Fruit fly (Drosophila melanogaster) whole organism, embryonic: ENCODE results near the gene Sb.

Source experiments
- CG12071 ChIP-seq: fragments of 200-800 bp; sonication (Bioruptor generic); optimal IDR thresholded peaks from 3 replicates; lab custom pipeline; 2018; ENCODE audit warnings: missing biosample characterization, mild to moderate bottlenecking, missing genetic modification characterization
- CG14965 ChIP-seq: fragments of 200-800 bp; sonication (Bioruptor generic); optimal IDR thresholded peaks from 2 replicates; lab custom pipeline; 2016; ENCODE audit warnings: missing biosample characterization, missing genetic modification characterization, borderline replicate concordance
- CG1603 ChIP-seq: fragments of 200-800 bp; sonication (Bioruptor generic); optimal IDR thresholded peaks from 2 replicates; lab custom pipeline; 2019; ENCODE audit warnings: missing biosample characterization, mild to moderate bottlenecking, missing genetic modification characterization, moderate library complexity
- CG17802 ChIP-seq: fragments of 200-800 bp; sonication (Bioruptor generic); optimal IDR thresholded peaks from 2 replicates; lab custom pipeline; 2018; ENCODE audit warnings: missing biosample characterization, mild to moderate bottlenecking, missing genetic modification characterization, moderate library complexity
- CG17829 ChIP-seq: fragments of 200-800 bp; optimal IDR thresholded peaks from 2 replicates; lab custom pipeline; 2019; ENCODE audit warnings: missing biosample characterization, mild to moderate bottlenecking, missing genetic modification characterization, moderate library complexity
- CG2129 ChIP-seq: fragments of 200-800 bp; sonication (Bioruptor generic); IDR thresholded peaks from 2 replicates; pipeline ENCODE4 v1.3.6; 2022; ENCODE audit warnings: missing biosample characterization, missing genetic modification characterization; ENCODE audit not compliant: partially characterized antibody
- CG33213 ChIP-seq: fragments of 200-800 bp; sonication (Bioruptor generic); optimal IDR thresholded peaks from 3 replicates; lab custom pipeline; 2016; ENCODE audit warnings: missing biosample characterization, missing genetic modification characterization
- CG4328 ChIP-seq: fragments of 200-800 bp; sonication (Bioruptor generic); optimal IDR thresholded peaks from 3 replicates; lab custom pipeline; 2017; ENCODE audit warnings: missing biosample characterization, missing genetic modification reagents, missing genetic modification characterization
- CG4360 ChIP-seq: fragments of 200-800 bp; sonication (Bioruptor generic); IDR thresholded peaks from 2 replicates; pipeline ENCODE4 v1.3.6; 2022; ENCODE audit warnings: missing biosample characterization, missing genetic modification characterization
- CG4617 ChIP-seq: fragments of 200-800 bp; sonication (Bioruptor generic); optimal IDR thresholded peaks from 3 replicates; lab custom pipeline; 2016; ENCODE audit warnings: missing biosample characterization, missing genetic modification characterization, borderline replicate concordance
- CG7556 ChIP-seq: fragments of 200-800 bp; sonication (Bioruptor generic); optimal IDR thresholded peaks from 2 replicates; lab custom pipeline; 2017; ENCODE audit warnings: missing biosample characterization, mild to moderate bottlenecking, missing genetic modification characterization
- CG8924 ChIP-seq: fragments of 200-800 bp; optimal IDR thresholded peaks from 3 replicates; lab custom pipeline; 2019; ENCODE audit warnings: missing biosample characterization, mild to moderate bottlenecking, missing genetic modification characterization, moderate library complexity
- CTCF ChIP-seq: fragments of 200-800 bp; sonication (Bioruptor generic); optimal IDR thresholded peaks from 2 replicates; lab custom pipeline; 2017; ENCODE audit warnings: missing biosample characterization, mild to moderate bottlenecking, missing genetic modification characterization, moderate library complexity
- Dad ChIP-seq: fragments of 200-800 bp; sonication (Bioruptor generic); optimal IDR thresholded peaks from 3 replicates; lab custom pipeline; 2016; ENCODE audit warnings: missing biosample characterization, missing genetic modification characterization
- Elba2 ChIP-seq: fragments of 200-800 bp; sonication (Bioruptor generic); optimal IDR thresholded peaks from 3 replicates; lab custom pipeline; 2016; ENCODE audit warnings: missing biosample characterization, missing genetic modification characterization
- Ets97D ChIP-seq: fragments of 200-800 bp; sonication (Bioruptor generic); optimal IDR thresholded peaks from 3 replicates; lab custom pipeline; 2016; ENCODE audit warnings: missing biosample characterization, missing genetic modification characterization
- Hr51 ChIP-seq, 2 experiments: fragments of 200-800 bp; sonication (Bioruptor generic); optimal IDR thresholded peaks; 2 replicates in 1 of 2; 3 replicates in 1 of 2; lab custom pipeline; 2016 to 2018; ENCODE audit warnings: missing biosample characterization in 2 of 2, missing genetic modification characterization in 2 of 2, mild to moderate bottlenecking in 1 of 2, moderate library complexity in 1 of 2
- Jarid2 ChIP-seq: fragments of 200-800 bp; sonication (Bioruptor generic); optimal IDR thresholded peaks from 3 replicates; lab custom pipeline; 2017; ENCODE audit warnings: mild to moderate bottlenecking, missing biosample characterization, missing genetic modification reagents, missing genetic modification characterization
- MBD-R2 ChIP-seq: fragments of 200-800 bp; sonication (Bioruptor generic); IDR thresholded peaks from 2 replicates; pipeline ENCODE4 v1.3.6; 2022; ENCODE audit warnings: missing biosample characterization, missing genetic modification characterization
- MESR4 ChIP-seq: fragments of 200-800 bp; sonication (Bioruptor generic); optimal IDR thresholded peaks from 2 replicates; lab custom pipeline; 2018; ENCODE audit warnings: missing biosample characterization, mild to moderate bottlenecking, missing genetic modification characterization, moderate library complexity
- NFAT ChIP-seq: fragments of 200-800 bp; sonication (Bioruptor generic); IDR thresholded peaks from 2 replicates; pipeline ENCODE4 v1.3.6; 2022; ENCODE audit warnings: missing biosample characterization, missing genetic modification characterization
- Six4 ChIP-seq: fragments of 200-800 bp; sonication (Bioruptor generic); optimal IDR thresholded peaks from 2 replicates; lab custom pipeline; 2016; ENCODE audit warnings: missing biosample characterization, missing genetic modification characterization
- Usf ChIP-seq: fragments of 200-800 bp; sonication (Bioruptor generic); optimal IDR thresholded peaks from 2 replicates; lab custom pipeline; 2017; ENCODE audit warnings: missing genotype, missing biosample characterization, missing genetic modification characterization
- ac ChIP-seq: fragments of 200-800 bp; sonication (Bioruptor generic); optimal IDR thresholded peaks from 3 replicates; lab custom pipeline; 2017; ENCODE audit warnings: missing biosample characterization, mild to moderate bottlenecking, missing genetic modification characterization
- bbx ChIP-seq: fragments of 200-800 bp; sonication (Bioruptor generic); IDR thresholded peaks from 2 replicates; pipeline ENCODE4 v1.3.6; 2022; ENCODE audit warnings: missing biosample characterization, missing genetic modification characterization; ENCODE audit not compliant: partially characterized antibody
- bcd ChIP-seq: fragments of 200-800 bp; sonication (Bioruptor generic); optimal IDR thresholded peaks from 2 replicates; lab custom pipeline; 2017; ENCODE audit warnings: missing biosample characterization, mild to moderate bottlenecking, missing genetic modification characterization
- caup ChIP-seq: fragments of 200-800 bp; sonication (Bioruptor generic); optimal IDR thresholded peaks from 3 replicates; lab custom pipeline; 2017; ENCODE audit warnings: missing biosample characterization, mild to moderate bottlenecking, missing genetic modification characterization, moderate library complexity; ENCODE audit not compliant: severe bottlenecking
- chif ChIP-seq, 2 experiments: fragments of 200-800 bp; sonication (Bioruptor generic); optimal IDR thresholded peaks; 3 replicates each; lab custom pipeline; 2016; ENCODE audit warnings: missing biosample characterization in 2 of 2, missing genetic modification characterization in 2 of 2
- chinmo ChIP-seq: fragments of 200-800 bp; sonication (Bioruptor generic); IDR thresholded peaks from 4 replicates; pipeline ENCODE4 v1.3.6; 2022; ENCODE audit warnings: missing biosample characterization, missing genetic modification characterization; ENCODE audit not compliant: partially characterized antibody
- fd102C ChIP-seq: fragments of 200-800 bp; sonication (Bioruptor generic); optimal IDR thresholded peaks from 2 replicates; lab custom pipeline; 2018; ENCODE audit warnings: missing biosample characterization, mild to moderate bottlenecking, missing genetic modification characterization, moderate library complexity
- gcm2 ChIP-seq: fragments of 200-800 bp; sonication (Bioruptor generic); optimal IDR thresholded peaks from 2 replicates; lab custom pipeline; 2016; ENCODE audit warnings: missing biosample characterization, missing genetic modification characterization
- gem ChIP-seq: fragments of 200-800 bp; sonication (Bioruptor generic); optimal IDR thresholded peaks from 2 replicates; lab custom pipeline; 2019; ENCODE audit warnings: missing biosample characterization, mild to moderate bottlenecking, missing genetic modification characterization, moderate library complexity
- grn ChIP-seq: fragments of 200-800 bp; sonication (Bioruptor generic); optimal IDR thresholded peaks from 3 replicates; lab custom pipeline; 2017; ENCODE audit warnings: missing biosample characterization, missing genetic modification characterization
- ham ChIP-seq: fragments of 200-800 bp; sonication (Bioruptor generic); IDR thresholded peaks from 2 replicates; pipeline ENCODE4 v1.3.6; 2022; ENCODE audit warnings: missing biosample characterization, missing genetic modification characterization
- hbn ChIP-seq: fragments of 200-800 bp; sonication (Bioruptor generic); IDR thresholded peaks from 2 replicates; pipeline ENCODE4 v1.3.6; 2022; ENCODE audit warnings: missing biosample characterization, missing genetic modification characterization; ENCODE audit not compliant: partially characterized antibody
- hth ChIP-seq: fragments of >200 bp; optimal IDR thresholded peaks from 2 replicates; lab custom pipeline; 2017; ENCODE audit warnings: inconsistent platforms
- mam ChIP-seq: fragments of 200-800 bp; sonication (Bioruptor generic); optimal IDR thresholded peaks from 3 replicates; lab custom pipeline; 2016; ENCODE audit warnings: missing biosample characterization, missing genetic modification characterization
- pfk ChIP-seq: fragments of 200-800 bp; sonication (Bioruptor generic); optimal IDR thresholded peaks from 2 replicates; lab custom pipeline; 2018; ENCODE audit warnings: missing biosample characterization, mild to moderate bottlenecking, missing genetic modification characterization, moderate library complexity
- pum ChIP-seq: fragments of 200-800 bp; sonication (Bioruptor generic); optimal IDR thresholded peaks from 2 replicates; lab custom pipeline; 2016; ENCODE audit warnings: missing biosample characterization, missing genetic modification characterization
- repo ChIP-seq: fragments of 200-800 bp; sonication (Bioruptor generic); optimal IDR thresholded peaks from 2 replicates; lab custom pipeline; 2016; ENCODE audit warnings: missing biosample characterization, missing genetic modification characterization
- row ChIP-seq: fragments of 200-800 bp; sonication (Bioruptor generic); IDR thresholded peaks from 3 replicates; pipeline ENCODE4 v1.3.6; 2022; ENCODE audit warnings: missing biosample characterization, missing genetic modification characterization
- slbo ChIP-seq: fragments of 200-800 bp; sonication (Bioruptor generic); IDR thresholded peaks from 2 replicates; pipeline ENCODE4 v1.3.6; 2022; ENCODE audit warnings: missing biosample characterization, missing genetic modification characterization
- ssp ChIP-seq: fragments of 200-800 bp; sonication (Bioruptor generic); IDR thresholded peaks from 2 replicates; pipeline ENCODE4 v1.3.6; 2022; ENCODE audit warnings: missing biosample characterization, missing genetic modification characterization
- sug ChIP-seq: fragments of 200-800 bp; optimal IDR thresholded peaks from 2 replicates; lab custom pipeline; 2019; ENCODE audit warnings: missing biosample characterization, mild to moderate bottlenecking, missing genetic modification characterization, moderate library complexity
- tap ChIP-seq: fragments of 200-800 bp; optimal IDR thresholded peaks from 3 replicates; lab custom pipeline; 2019; ENCODE audit warnings: missing biosample characterization, mild to moderate bottlenecking, missing genetic modification characterization, moderate library complexity
- twi ChIP-seq: fragments of 200-800 bp; optimal IDR thresholded peaks from 2 replicates; lab custom pipeline; 2019; ENCODE audit warnings: missing biosample characterization, mild to moderate bottlenecking, missing genetic modification characterization, moderate library complexity
- vnd ChIP-seq: fragments of 200-800 bp; sonication (Bioruptor generic); IDR thresholded peaks from 3 replicates; pipeline ENCODE4 v1.3.6; 2022; ENCODE audit warnings: missing biosample characterization, missing genetic modification characterization; ENCODE audit not compliant: partially characterized antibody
- zfh1 ChIP-seq: fragments of 200-800 bp; sonication (Bioruptor generic); IDR thresholded peaks from 3 replicates; pipeline ENCODE4 v1.3.6; 2022; ENCODE audit warnings: missing biosample characterization, missing genetic modification characterization

The Sb gene

dm6 chr3R:16098333-16099267 lies 17.4 kb upstream of the Sb start, which contains the start of the genes Mhcl and Akt (continued):
- TF ChIP-seq twi (tag; lab: Kevin White, UChicago) (no peak), gcm2 (GFP tag; lab: Kevin White, UChicago) (no peak), Hr51 (GFP tag; optimal IDR thresholded peaks at IDR 0.05; lab: Kevin White, UChicago) (no peak), CG1603 (tag; lab: Kevin White, UChicago) (peak; percentile 49), Usf (no peak), chif (GFP tag; optimal IDR thresholded peaks at IDR 0.05; lab: Kevin White, UChicago) (no peak), hbn (GFP tag; lab: Robert Waterston, UW) (peak; percentile 23; the same call in 1 of the 2 replicates), zfh1 (peak; percentile 29; the same call in 1 of the 3 replicates), CG4360 (no peak), CG7556 (GFP tag; lab: Kevin White, UChicago) (no peak), mam (GFP tag; lab: Kevin White, UChicago) (peak; percentile 37), bcd (GFP tag; lab: Kevin White, UChicago) (no peak), CG14965 (GFP tag; lab: Kevin White, UChicago) (no peak), Six4 (GFP tag; lab: Kevin White, UChicago) (peak; percentile 32), Jarid2 (no peak), MBD-R2 (GFP tag; lab: Robert Waterston, UW) (no peak; the same call in 1 of the 2 replicates), pfk (GFP tag; lab: Kevin White, UChicago) (no peak), Elba2 (GFP tag; lab: Kevin White, UChicago) (peak; percentile 98), ac (GFP tag; lab: Kevin White, UChicago) (no peak), repo (GFP tag; lab: Kevin White, UChicago) (no peak), bbx (GFP tag; lab: Robert Waterston, UW) (peak; percentile 40; the same call in 1 of the 2 replicates), CG4328 (GFP tag; lab: Kevin White, UChicago) (no peak), CG4617 (GFP tag; lab: Kevin White, UChicago) (peak; percentile 60), hth (lab: Kevin White, UChicago) (no peak), CG17802 (tag; lab: Kevin White, UChicago) (peak; percentile 95), pum (no peak), grn (GFP tag; lab: Kevin White, UChicago) (peak; percentile 44), ssp (GFP tag; lab: Robert Waterston, UW) (peak; percentile 50), chinmo (peak; percentile 76; the same call in 1 of the 4 replicates), fd102C (GFP tag; lab: Kevin White, UChicago) (no peak), MESR4 (GFP tag; lab: Kevin White, UChicago) (peak; percentile 58), caup (GFP tag; lab: Kevin White, UChicago) (no peak), Ets97D (peak; percentile 34), CTCF (GFP tag; lab: Kevin White, UChicago) (peak; percentile 26), CG33213 (GFP tag; lab: Kevin White, UChicago) (no peak), sug (tag; lab: Kevin White, UChicago) (peak; percentile 11), CG8924 (tag; lab: Kevin White, UChicago) (peak; percentile 33), CG17829 (tag; lab: Kevin White, UChicago) (peak; percentile 45), Dad (no peak), CG2129 (GFP tag; lab: Robert Waterston, UW) (peak; percentile 35; the same call in 1 of the 2 replicates), ham (GFP tag; lab: Robert Waterston, UW) (no peak), NFAT (peak; percentile 39; the same call in 1 of the 2 replicates), CG12071 (GFP tag; lab: Kevin White, UChicago) (no peak), vnd (GFP tag; lab: Robert Waterston, UW) (peak; percentile 62; the same call in 2 of the 3 replicates), gem (peak; percentile 32), row (GFP tag; lab: Robert Waterston, UW) (peak; percentile 65), slbo (GFP tag; lab: Robert Waterston, UW) (peak; percentile 56), tap (tag; lab: Kevin White, UChicago) (no peak)
